Worm (Caenorhabditis elegans) whole organism, mixed stage, embryonic: Measurements from ENCODE around the gene F54F2.6.

Experiments
- M03D4.4 ChIP-seq: sonication (generic microtip); optimal IDR thresholded peaks from 2 replicates; lab custom pipeline; 2017; ENCODE audit warnings: mild to moderate bottlenecking, missing genetic modification characterization, missing compliant biosample characterization
- bed-3 ChIP-seq: fragments of 200-800 bp; sonication (Bioruptor generic); optimal IDR thresholded peaks from 3 replicates; lab custom pipeline; 2018; ENCODE audit warnings: mild to moderate bottlenecking, missing genetic modification characterization, moderate library complexity, missing compliant biosample characterization
- blmp-1 ChIP-seq: fragments of 150-350 bp; optimal IDR thresholded peaks from 2 replicates; lab custom pipeline; 2014; ENCODE audit warnings: missing biosample characterization, missing genetic modification characterization
- ceh-39 ChIP-seq: fragments of 150-350 bp; optimal IDR thresholded peaks from 2 replicates; lab custom pipeline; 2014; ENCODE audit warnings: missing biosample characterization, missing genetic modification characterization
- ceh-43 ChIP-seq: fragments of 200-800 bp; sonication (Bioruptor generic); optimal IDR thresholded peaks from 2 replicates; lab custom pipeline; 2018; ENCODE audit warnings: mild to moderate bottlenecking, missing genetic modification characterization, moderate library complexity, missing compliant biosample characterization
- ceh-83 ChIP-seq: fragments of 200-800 bp; sonication (Bioruptor generic); optimal IDR thresholded peaks from 2 replicates; lab custom pipeline; 2018; ENCODE audit warnings: mild to moderate bottlenecking, missing genetic modification characterization, missing compliant biosample characterization
- ces-1 ChIP-seq: fragments of 150-350 bp; optimal IDR thresholded peaks from 2 replicates; lab custom pipeline; 2014; ENCODE audit warnings: missing biosample characterization, missing genetic modification reagents, missing genetic modification characterization
- cnd-1 ChIP-seq: fragments of 200-800 bp; sonication (Bioruptor generic); optimal IDR thresholded peaks from 2 replicates; lab custom pipeline; 2018; ENCODE audit warnings: mild to moderate bottlenecking, missing genetic modification characterization, missing compliant biosample characterization
- drap-1 ChIP-seq: fragments of 200-800 bp; sonication (Bioruptor generic); optimal IDR thresholded peaks from 3 replicates; lab custom pipeline; 2018; ENCODE audit warnings: mild to moderate bottlenecking, missing genetic modification characterization, missing compliant biosample characterization
- elt-1 ChIP-seq: sonication (generic microtip); optimal IDR thresholded peaks from 2 replicates; lab custom pipeline; 2017; ENCODE audit warnings: missing genetic modification characterization, mild to moderate bottlenecking, missing compliant biosample characterization, antibody characterized with exemption, moderate library complexity, borderline replicate concordance; ENCODE audit not compliant: insufficient read depth
- elt-3 ChIP-seq: fragments of 150-350 bp; optimal IDR thresholded peaks from 2 replicates; lab custom pipeline; 2014; ENCODE audit warnings: missing biosample characterization, missing genetic modification characterization
- flh-1 ChIP-seq: fragments of 200-800 bp; sonication (Bioruptor generic); optimal IDR thresholded peaks from 2 replicates; lab custom pipeline; 2018; ENCODE audit warnings: mild to moderate bottlenecking, missing genetic modification characterization, moderate library complexity, missing compliant biosample characterization
- ham-2 ChIP-seq: fragments of 200-800 bp; sonication (Bioruptor generic); optimal IDR thresholded peaks from 2 replicates; lab custom pipeline; 2018; ENCODE audit warnings: mild to moderate bottlenecking, missing genetic modification characterization, missing compliant biosample characterization
- hlh-1 ChIP-seq: fragments of 150-350 bp; optimal IDR thresholded peaks from 2 replicates; lab custom pipeline; 2014; ENCODE audit warnings: missing biosample characterization, missing genetic modification reagents, missing genetic modification characterization
- lin-13 ChIP-seq: fragments of 150-350 bp; optimal IDR thresholded peaks from 2 replicates; lab custom pipeline; 2014; ENCODE audit warnings: missing biosample characterization, missing genetic modification characterization
- lin-32 ChIP-seq: fragments of 200-800 bp; sonication (Bioruptor generic); optimal IDR thresholded peaks from 2 replicates; lab custom pipeline; 2018; ENCODE audit warnings: mild to moderate bottlenecking, missing genetic modification characterization, missing compliant biosample characterization
- lsy-2 ChIP-seq: fragments of 150-350 bp; optimal IDR thresholded peaks from 2 replicates; lab custom pipeline; 2014; ENCODE audit warnings: missing biosample characterization, missing genetic modification characterization
- mab-5 ChIP-seq: fragments of 150-350 bp; optimal IDR thresholded peaks from 2 replicates; lab custom pipeline; 2014; ENCODE audit warnings: missing biosample characterization, missing genetic modification characterization
- mep-1 ChIP-seq: fragments of 150-350 bp; optimal IDR thresholded peaks from 2 replicates; lab custom pipeline; 2017; ENCODE audit warnings: missing biosample characterization, missing genetic modification reagents, missing genetic modification characterization, inconsistent platforms
- mls-2 ChIP-seq: sonication (generic microtip); optimal IDR thresholded peaks from 2 replicates; lab custom pipeline; 2016; ENCODE audit warnings: mild to moderate bottlenecking, missing genetic modification characterization, moderate library complexity, missing compliant biosample characterization
- nhr-12 ChIP-seq: fragments of 150-350 bp; optimal IDR thresholded peaks from 2 replicates; lab custom pipeline; 2014; ENCODE audit warnings: missing biosample characterization, missing genetic modification characterization
- nhr-2 ChIP-seq: fragments of 150-350 bp; optimal IDR thresholded peaks from 2 replicates; lab custom pipeline; 2014; ENCODE audit warnings: missing biosample characterization, missing genetic modification characterization
- nhr-237 ChIP-seq: fragments of 150-350 bp; optimal IDR thresholded peaks from 2 replicates; lab custom pipeline; 2014; ENCODE audit warnings: missing biosample characterization, missing genetic modification characterization
- nhr-28 ChIP-seq: fragments of 150-350 bp; optimal IDR thresholded peaks from 2 replicates; lab custom pipeline; 2014; ENCODE audit warnings: missing biosample characterization, missing genetic modification characterization
- nhr-76 ChIP-seq: sonication (generic microtip); optimal IDR thresholded peaks from 2 replicates; lab custom pipeline; 2017; ENCODE audit warnings: missing biosample characterization, missing genetic modification characterization
- sem-2 ChIP-seq: fragments of 200-800 bp; sonication (Bioruptor generic); optimal IDR thresholded peaks from 2 replicates; lab custom pipeline; 2018; ENCODE audit warnings: mild to moderate bottlenecking, missing genetic modification characterization, missing compliant biosample characterization
- snpc-4 ChIP-seq: fragments of 150-350 bp; optimal IDR thresholded peaks from 2 replicates; lab custom pipeline; 2014; ENCODE audit warnings: missing biosample characterization, missing genetic modification characterization
- tbx-8 ChIP-seq: fragments of 200-800 bp; sonication (Bioruptor generic); optimal IDR thresholded peaks from 2 replicates; lab custom pipeline; 2018; ENCODE audit warnings: mild to moderate bottlenecking, missing genetic modification characterization, moderate library complexity, missing compliant biosample characterization
- unc-120 ChIP-seq: sonication (generic microtip); optimal IDR thresholded peaks from 2 replicates; lab custom pipeline; 2017; ENCODE audit warnings: missing genetic modification characterization, missing compliant biosample characterization; ENCODE audit not compliant: poor library complexity, severe bottlenecking
- zip-8 ChIP-seq: fragments of 150-350 bp; optimal IDR thresholded peaks from 2 replicates; lab custom pipeline; 2014; ENCODE audit warnings: missing biosample characterization, missing genetic modification characterization
- ztf-11 ChIP-seq: fragments of 150-350 bp; optimal IDR thresholded peaks from 2 replicates; lab custom pipeline; 2014; ENCODE audit warnings: missing biosample characterization, missing genetic modification characterization

The F54F2.6 gene

DNA sequence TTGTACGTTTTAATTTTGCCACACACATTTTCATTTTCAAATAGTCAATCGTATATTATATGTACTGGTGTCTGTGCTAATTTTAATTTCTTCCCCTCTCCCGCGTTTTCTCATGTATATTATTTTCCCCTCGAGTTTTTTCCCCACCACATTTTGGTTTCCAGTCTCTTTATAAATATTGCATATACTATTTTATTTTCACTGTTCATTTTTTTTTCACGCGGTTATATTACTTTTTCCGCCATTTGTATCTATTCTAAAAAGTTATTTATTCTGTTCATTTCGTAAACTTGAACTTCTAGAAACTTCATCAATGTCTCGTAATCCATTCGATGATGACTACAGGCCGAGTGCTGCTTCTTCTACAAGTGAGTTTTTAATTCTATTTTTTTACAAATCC is 24.5 kb downstream of the F54F2.6 start, which contains the start of gene snap-29:
Gene snap-29, plus strand, starts transcription at position 301 of the 400 bp plus-strand sequence.
- TF ChIP-seq elt-3, result no peak
- no peak for TF ChIP-seq lin-13 (tag; lab: Kevin White, UChicago)
- no peak for TF ChIP-seq snpc-4 (tag; lab: Kevin White, UChicago)
- TF ChIP-seq ceh-43 (GFP tag; lab: Kevin White, UChicago), result no peak
- no peak for TF ChIP-seq ces-1
- TF ChIP-seq cnd-1 (tag; lab: Kevin White, UChicago), result no peak
- TF ChIP-seq nhr-237 (tag; lab: Kevin White, UChicago), result no peak
- no peak for TF ChIP-seq sem-2 (GFP tag; lab: Kevin White, UChicago)
- TF ChIP-seq lin-32 (GFP tag; lab: Kevin White, UChicago), result no peak
- no peak for TF ChIP-seq drap-1 (GFP tag; lab: Kevin White, UChicago)
- no peak for TF ChIP-seq mep-1 (tag; lab: Kevin White, UChicago)
- TF ChIP-seq unc-120 (tag; lab: Kevin White, UChicago), result no peak
- TF ChIP-seq flh-1 (GFP tag; lab: Kevin White, UChicago), result no peak

DNA sequence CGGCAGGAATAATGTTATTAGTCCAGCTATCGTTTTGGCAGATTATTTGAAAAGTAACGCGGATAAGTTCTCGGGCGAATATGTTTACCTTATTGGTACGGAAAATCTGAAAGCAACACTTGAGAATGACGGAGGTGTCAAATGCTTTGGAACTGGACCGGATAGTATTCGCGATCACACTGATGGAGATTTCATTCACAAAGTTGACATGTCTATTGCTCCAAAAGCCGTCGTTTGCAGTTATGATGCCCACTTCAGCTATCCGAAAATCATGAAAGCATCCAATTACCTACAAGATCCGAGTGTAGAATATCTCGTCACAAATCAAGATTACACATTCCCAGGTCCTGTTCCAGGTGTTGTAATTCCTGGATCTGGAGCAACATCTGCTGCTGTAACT is 27.1 kb downstream of the F54F2.6 start:
- TF ChIP-seq snpc-4 (tag; lab: Kevin White, UChicago) (no peak), nhr-76 (no peak), hlh-1 (tag; lab: Kevin White, UChicago) (no peak), zip-8 (tag; lab: Kevin White, UChicago) (no peak), lin-32 (GFP tag; lab: Kevin White, UChicago) (no peak), ceh-83 (GFP tag; lab: Kevin White, UChicago) (no peak), nhr-28 (tag; lab: Kevin White, UChicago) (no peak), blmp-1 (no peak), sem-2 (GFP tag; lab: Kevin White, UChicago) (no peak), elt-1 (no peak), lsy-2 (no peak), ceh-43 (GFP tag; lab: Kevin White, UChicago) (no peak), unc-120 (tag; lab: Kevin White, UChicago) (no peak), nhr-12 (tag; lab: Kevin White, UChicago) (no peak), ham-2 (GFP tag; lab: Kevin White, UChicago) (no peak), mep-1 (tag; lab: Kevin White, UChicago) (no peak), lin-13 (tag; lab: Kevin White, UChicago) (no peak), ces-1 (no peak), tbx-8 (GFP tag; lab: Kevin White, UChicago) (no peak)

DNA sequence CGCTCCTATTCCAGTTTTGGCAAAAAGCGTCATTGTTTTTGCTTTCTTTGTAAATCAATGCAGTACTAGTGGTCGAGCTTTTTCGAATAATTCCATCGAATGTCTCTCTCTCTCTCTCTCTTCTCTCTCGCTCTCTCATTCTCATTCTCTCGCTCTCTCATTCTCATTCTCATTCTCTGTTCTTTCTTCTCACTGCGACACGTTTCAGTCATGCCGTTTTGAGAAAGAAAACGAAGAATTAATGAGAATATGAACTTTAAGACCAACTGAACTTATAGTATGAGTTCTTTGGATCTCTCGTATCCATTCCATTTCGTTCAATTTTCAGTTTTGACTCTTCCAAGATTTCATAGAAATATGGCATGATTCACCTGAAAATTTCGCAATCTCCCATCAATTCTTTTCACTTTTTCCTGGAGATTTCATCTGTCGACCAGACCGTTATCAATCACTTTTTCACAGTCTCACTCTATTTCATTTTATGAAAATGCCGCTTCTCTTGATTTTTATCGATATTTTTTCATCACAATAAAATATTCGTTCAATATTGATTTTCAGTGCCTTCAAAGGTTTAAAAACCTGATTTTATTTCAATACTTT is 28.0 kb downstream of the F54F2.6 start:
- TF ChIP-seq blmp-1, result peak; percentile 21
- no peak for TF ChIP-seq mep-1 (tag; lab: Kevin White, UChicago)

DNA sequence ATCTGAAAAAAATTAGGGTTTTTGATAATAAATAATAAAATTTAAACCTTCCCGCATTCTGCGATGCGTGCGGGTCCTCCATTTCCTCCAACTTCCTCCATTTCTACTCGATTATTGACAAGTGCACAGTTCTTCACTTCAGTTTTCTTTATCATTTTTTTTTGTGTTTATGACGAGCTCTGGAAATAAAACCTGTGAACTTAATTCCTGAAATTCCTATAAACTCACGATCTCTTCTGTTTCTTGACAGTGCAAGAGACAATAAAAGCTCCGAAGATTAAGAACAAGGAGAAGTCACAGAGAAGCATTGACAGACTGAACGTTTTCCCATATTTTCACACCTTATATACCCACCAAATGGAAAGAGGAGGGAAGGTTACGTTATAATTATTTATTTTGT is 28.6 kb downstream of the F54F2.6 start, which contains the start of gene K02D10.3:
Gene K02D10.3, minus strand, starts transcription at position 101 of the 400 bp plus-strand sequence.
- TF ChIP-seq zip-8 (tag; lab: Kevin White, UChicago) (no peak), cnd-1 (tag; lab: Kevin White, UChicago) (no peak), flh-1 (GFP tag; lab: Kevin White, UChicago) (no peak), unc-120 (tag; lab: Kevin White, UChicago) (no peak), ztf-11 (tag; lab: Kevin White, UChicago) (no peak), hlh-1 (tag; lab: Kevin White, UChicago) (no peak), ceh-43 (GFP tag; lab: Kevin White, UChicago) (no peak), nhr-2 (no peak), ceh-83 (GFP tag; lab: Kevin White, UChicago) (no peak), elt-1 (no peak), lsy-2 (no peak), mab-5 (tag; lab: Kevin White, UChicago) (no peak), nhr-28 (tag; lab: Kevin White, UChicago) (no peak), snpc-4 (tag; lab: Kevin White, UChicago) (no peak), bed-3 (no peak), nhr-237 (tag; lab: Kevin White, UChicago) (no peak), tbx-8 (GFP tag; lab: Kevin White, UChicago) (no peak), ces-1 (no peak), nhr-76 (no peak), lin-32 (GFP tag; lab: Kevin White, UChicago) (no peak)

DNA sequence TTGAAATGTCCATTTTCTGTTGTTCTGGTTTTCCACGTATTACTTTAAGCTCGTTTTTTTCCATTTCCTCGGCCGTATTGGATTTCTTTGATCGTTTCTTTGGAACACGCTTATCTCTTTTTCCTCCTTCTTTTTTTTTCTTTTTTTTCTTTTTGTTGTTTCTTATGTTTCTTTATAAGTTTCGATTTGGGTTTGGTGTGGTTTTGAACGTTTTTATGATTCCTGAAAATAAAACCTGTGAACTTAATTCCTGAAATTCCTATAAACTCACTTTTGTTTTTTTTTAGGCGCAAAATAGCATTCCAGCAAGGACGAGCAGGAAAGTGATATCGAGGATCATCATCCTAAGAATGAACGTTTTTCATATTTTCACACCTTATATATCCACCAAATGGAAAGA is 29.3 kb downstream of the F54F2.6 start, which contains the start of gene K02D10.2:
Gene K02D10.2, minus strand, starts transcription at position 101 of the 400 bp plus-strand sequence.
- TF ChIP-seq hlh-1 (tag; lab: Kevin White, UChicago) (no peak), ztf-11 (tag; lab: Kevin White, UChicago) (no peak), mls-2 (tag; lab: Kevin White, UChicago) (no peak), M03D4.4 (tag; lab: Kevin White, UChicago) (no peak), cnd-1 (tag; lab: Kevin White, UChicago) (no peak), nhr-28 (tag; lab: Kevin White, UChicago) (no peak), ces-1 (no peak), nhr-237 (tag; lab: Kevin White, UChicago) (no peak), mep-1 (tag; lab: Kevin White, UChicago) (no peak), drap-1 (GFP tag; lab: Kevin White, UChicago) (no peak), blmp-1 (no peak), nhr-12 (tag; lab: Kevin White, UChicago) (no peak), nhr-2 (no peak), ceh-39 (tag; lab: Kevin White, UChicago) (no peak), lin-13 (tag; lab: Kevin White, UChicago) (no peak), nhr-76 (no peak), bed-3 (no peak), elt-3 (no peak), ham-2 (GFP tag; lab: Kevin White, UChicago) (no peak)
